Worm (Caenorhabditis elegans) whole organism, L4 larva: ENCODE measurements around the gene Y32B12B.2.

Experiments
- F10B5.3 ChIP-seq: sonication (generic microtip); optimal IDR thresholded peaks from 2 replicates; lab custom pipeline; 2016; ENCODE audit warnings: mild to moderate bottlenecking, missing genetic modification characterization, missing compliant biosample characterization
- F37D6.2 ChIP-seq: sonication (generic microtip); optimal IDR thresholded peaks from 2 replicates; lab custom pipeline; 2016; ENCODE audit warnings: mild to moderate bottlenecking, missing genetic modification characterization, missing compliant biosample characterization
- F49E8.2 ChIP-seq: sonication (generic microtip); optimal IDR thresholded peaks from 2 replicates; lab custom pipeline; 2016; ENCODE audit warnings: missing compliant biosample characterization, mild to moderate bottlenecking, missing genetic modification characterization, borderline replicate concordance
- aha-1 ChIP-seq: fragments of 150-350 bp; peaks from one replicate; lab custom pipeline; 2014; ENCODE audit warnings: missing biosample characterization, missing genetic modification characterization
- ces-1 ChIP-seq: fragments of 150-350 bp; sonication (generic microtip); optimal IDR thresholded peaks from 4 replicates; lab custom pipeline; 2014; ENCODE audit warnings: missing biosample characterization, missing genetic modification reagents, missing genetic modification characterization
- daf-16 ChIP-seq, 3 experiments: sonication (generic microtip); optimal IDR thresholded peaks; 2 replicates each; lab custom pipeline; 2016 to 2017; ENCODE audit warnings: missing genetic modification characterization in 3 of 3, missing genetic modification reagents in 3 of 3, mild to moderate bottlenecking in 2 of 3, missing compliant biosample characterization in 2 of 3, missing biosample characterization in 1 of 3, moderate library complexity in 1 of 3
- daf-19 ChIP-seq: fragments of 200-800 bp; sonication (Bioruptor generic); conservative IDR thresholded peaks from 2 replicates; pipeline ENCODE4 v1.3.6; 2022; ENCODE audit warnings: missing genetic modification characterization, missing compliant biosample characterization
- egl-27 ChIP-seq: sonication (generic microtip); optimal IDR thresholded peaks from 3 replicates; lab custom pipeline; 2017; ENCODE audit warnings: missing biosample characterization, missing genetic modification reagents, missing genetic modification characterization
- gei-8 ChIP-seq: fragments of 200-800 bp; sonication (Bioruptor generic); optimal IDR thresholded peaks from 2 replicates; lab custom pipeline; 2018; ENCODE audit warnings: mild to moderate bottlenecking, missing genetic modification characterization, missing compliant biosample characterization
- hlh-11 ChIP-seq: fragments of 200-800 bp; sonication (Bioruptor generic); optimal IDR thresholded peaks from 2 replicates; lab custom pipeline; 2018; ENCODE audit warnings: mild to moderate bottlenecking, missing genetic modification characterization, missing compliant biosample characterization
- hlh-30 ChIP-seq: sonication (generic microtip); optimal IDR thresholded peaks from 2 replicates; lab custom pipeline; 2017; ENCODE audit warnings: antibody characterized with exemption, mild to moderate bottlenecking, missing genetic modification characterization, missing compliant biosample characterization; ENCODE audit not compliant: insufficient read depth
- jun-1 ChIP-seq: fragments of 150-350 bp; optimal IDR thresholded peaks from 2 replicates; lab custom pipeline; 2014; ENCODE audit warnings: missing biosample characterization, missing genetic modification reagents, missing genetic modification characterization
- madf-5 ChIP-seq, 2 experiments: fragments of 200-800 bp; sonication (Bioruptor generic); IDR thresholded peaks; 2 replicates each; pipeline ENCODE4 v1.3.6; 2022; ENCODE audit warnings: missing compliant biosample characterization in 2 of 2, missing genetic modification characterization in 2 of 2
- mep-1 ChIP-seq: fragments of 150-350 bp; sonication (generic microtip); optimal IDR thresholded peaks from 3 replicates; lab custom pipeline; 2014; ENCODE audit warnings: missing biosample characterization, missing genetic modification characterization
- mes-2 ChIP-seq: sonication (generic microtip); optimal IDR thresholded peaks from 2 replicates; lab custom pipeline; 2016; ENCODE audit warnings: missing genotype, mild to moderate bottlenecking, missing genetic modification characterization, missing compliant biosample characterization; ENCODE audit not compliant: poor library complexity, severe bottlenecking
- mxl-3 ChIP-seq: fragments of 200-800 bp; sonication (Bioruptor generic); optimal IDR thresholded peaks from 2 replicates; lab custom pipeline; 2018; ENCODE audit warnings: mild to moderate bottlenecking, missing genetic modification characterization, missing compliant biosample characterization
- nhr-10 ChIP-seq: fragments of 150-350 bp; optimal IDR thresholded peaks from 2 replicates; lab custom pipeline; 2014; ENCODE audit warnings: missing biosample characterization, missing genetic modification characterization
- nhr-25 ChIP-seq: sonication (generic microtip); optimal IDR thresholded peaks from 2 replicates; lab custom pipeline; 2017; ENCODE audit warnings: missing genetic modification characterization, mild to moderate bottlenecking, missing compliant biosample characterization, antibody characterized with exemption, moderate library complexity, borderline replicate concordance; ENCODE audit not compliant: insufficient read depth
- nhr-28 ChIP-seq: fragments of 150-350 bp; optimal IDR thresholded peaks from 2 replicates; lab custom pipeline; 2014; ENCODE audit warnings: missing biosample characterization, missing genetic modification characterization
- nhr-77 ChIP-seq: fragments of 150-350 bp; optimal IDR thresholded peaks from 2 replicates; lab custom pipeline; 2014; ENCODE audit warnings: missing biosample characterization, missing genetic modification characterization
- pha-4 ChIP-seq, 2 experiments: fragments of 150-350 bp in 1 of 2; fragments of 200-800 bp in 1 of 2; sonication (Bioruptor generic) in 1 of 2; IDR thresholded peaks in 1 of 2; optimal IDR thresholded peaks in 1 of 2; 2 replicates each; pipeline versions ENCODE4 v1.3.6 to Lab custom; 2014 to 2022; ENCODE audit warnings: missing genetic modification characterization in 2 of 2, missing genetic modification reagents in 2 of 2, missing biosample characterization in 1 of 2, missing compliant biosample characterization in 1 of 2
- pqm-1 ChIP-seq: sonication (generic microtip); optimal IDR thresholded peaks from 2 replicates; lab custom pipeline; 2017; ENCODE audit warnings: missing biosample characterization, missing genetic modification characterization
- sdz-12 ChIP-seq: fragments of 200-800 bp; sonication (Bioruptor generic); optimal IDR thresholded peaks from 2 replicates; lab custom pipeline; 2018; ENCODE audit warnings: mild to moderate bottlenecking, missing genetic modification characterization, missing compliant biosample characterization
- snpc-1.2 ChIP-seq: fragments of 200-800 bp; sonication (Bioruptor generic); IDR thresholded peaks from 2 replicates; pipeline ENCODE4 v1.3.6; 2022; ENCODE audit warnings: missing genetic modification reagents, missing genetic modification characterization, missing compliant biosample characterization
- snpc-4 ChIP-seq: fragments of 150-350 bp; optimal IDR thresholded peaks from 2 replicates; lab custom pipeline; 2014; ENCODE audit warnings: missing biosample characterization, missing genetic modification characterization
- spr-3 ChIP-seq: fragments of 200-800 bp; sonication (Bioruptor generic); optimal IDR thresholded peaks from 2 replicates; lab custom pipeline; 2018; ENCODE audit warnings: mild to moderate bottlenecking, missing genetic modification characterization, missing compliant biosample characterization
- unc-62 ChIP-seq, 3 experiments: fragments of 150-350 bp in 1 of 3; sonication (generic microtip); optimal IDR thresholded peaks in 2 of 3; peaks in 1 of 3; 1 replicate in 1 of 3; 2 replicates in 2 of 3; lab custom pipeline; 2014 to 2017; ENCODE audit warnings: missing biosample characterization in 3 of 3, missing genetic modification characterization in 3 of 3, missing genetic modification reagents in 3 of 3, missing genotype in 1 of 3
- zag-1 ChIP-seq: fragments of 150-350 bp; optimal IDR thresholded peaks from 2 replicates; lab custom pipeline; 2014; ENCODE audit warnings: missing biosample characterization, missing genetic modification characterization
- zip-2 ChIP-seq: fragments of 150-350 bp; optimal IDR thresholded peaks from 2 replicates; lab custom pipeline; 2014; ENCODE audit warnings: missing biosample characterization, missing genetic modification characterization
- ztf-11 ChIP-seq: fragments of 150-350 bp; optimal IDR thresholded peaks from 2 replicates; lab custom pipeline; 2014; ENCODE audit warnings: missing biosample characterization, missing genetic modification characterization
- ztf-7 ChIP-seq: fragments of 150-350 bp; optimal IDR thresholded peaks from 2 replicates; lab custom pipeline; 2014; ENCODE audit warnings: missing biosample characterization, missing genetic modification characterization

The Y32B12B.2 gene

DNA sequence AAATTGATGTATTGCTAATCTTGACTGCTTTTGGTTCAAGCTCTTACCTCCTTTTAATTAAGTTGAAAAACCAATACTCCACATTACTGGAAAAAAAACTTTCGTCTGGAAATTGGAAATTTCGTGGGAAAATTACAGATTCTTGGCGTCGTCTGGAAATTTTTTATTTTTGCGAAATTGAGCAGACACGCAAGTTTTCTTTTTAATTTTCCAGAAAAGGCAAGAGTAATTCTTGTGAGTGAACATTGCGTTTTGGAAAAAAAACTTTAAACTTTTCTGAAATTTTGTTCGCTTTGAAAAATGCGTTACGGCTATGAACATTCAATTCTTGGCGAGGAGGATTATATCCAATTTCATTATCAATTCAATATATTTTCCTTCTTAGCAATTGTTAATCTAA lies 27.4 kb downstream of the Y32B12B.2 start, which contains the start of gene sru-45 (continued):
- TF ChIP-seq F49E8.2 (tag; lab: Kevin White, UChicago), result no peak
- TF ChIP-seq zip-2 (tag; lab: Kevin White, UChicago), result no peak

DNA sequence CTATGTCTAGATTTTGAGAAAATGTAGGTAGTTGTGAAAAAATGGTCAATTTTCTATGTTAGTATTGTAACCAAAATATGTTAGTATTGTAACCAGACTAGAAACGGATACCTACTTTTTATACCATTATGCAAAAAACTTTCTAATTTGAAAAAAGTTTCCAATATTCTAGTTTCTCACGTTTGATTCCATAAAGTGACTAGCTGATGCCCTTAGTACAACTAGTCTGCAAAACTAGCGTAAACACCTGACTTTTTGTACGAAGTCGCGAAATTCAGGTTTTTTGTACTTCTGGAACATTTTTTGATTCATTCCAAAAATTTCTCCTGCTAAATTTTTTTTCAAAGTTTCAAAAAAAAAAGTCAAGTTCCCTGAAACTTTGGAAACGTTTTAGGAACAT lies 29.9 kb downstream of the Y32B12B.2 start:
- TF ChIP-seq gei-8 (no peak), ztf-11 (tag; lab: Kevin White, UChicago) (no peak), unc-62 (GFP tag; optimal IDR thresholded peaks at IDR 0.05 in 1 of 2; lab: Kevin White, UChicago) (peak in 1 of 2 experiments; percentile 78), unc-62 (tag; optimal IDR thresholded peaks at IDR 0.05; lab: Kevin White, UChicago) (no peak), snpc-1.2 (GFP tag; lab: Robert Waterston, UW) (no peak), aha-1 (tag; lab: Kevin White, UChicago) (peak; percentile 76)

DNA sequence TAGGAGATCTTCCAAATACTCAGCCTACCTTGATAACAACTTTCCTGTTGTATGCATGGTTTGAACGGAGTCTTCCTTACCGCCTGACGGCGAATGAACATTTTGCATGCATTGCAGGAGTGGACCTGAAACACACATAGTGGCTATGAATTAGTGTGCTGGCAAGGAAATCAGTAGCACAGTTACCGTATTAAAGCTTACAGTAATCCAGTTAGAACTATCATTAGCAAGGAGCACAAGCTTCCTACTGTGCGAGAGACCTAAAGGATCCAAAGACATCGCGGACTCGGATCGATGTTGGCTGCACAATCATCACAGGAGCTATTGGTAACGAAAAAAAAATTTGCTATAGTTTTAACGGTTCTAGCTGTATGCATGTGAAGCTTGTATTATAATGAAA lies 32.5 kb downstream of the Y32B12B.2 start, which contains the start of gene nhr-233:
Gene nhr-233, minus strand, starts transcription at position 101 of the 400 bp plus-strand sequence.
- no peak for TF ChIP-seq daf-16 (GFP tag; optimal IDR thresholded peaks at IDR 0.05; lab: Kevin White, UChicago)
- TF ChIP-seq daf-16 (tag; optimal IDR thresholded peaks at IDR 0.05; lab: Kevin White, UChicago), result no peak
- TF ChIP-seq unc-62 (GFP tag; optimal IDR thresholded peaks at IDR 0.05 in 1 of 2; lab: Kevin White, UChicago), result peak in 1 of 2 experiments; percentile 19
- TF ChIP-seq unc-62 (tag; optimal IDR thresholded peaks at IDR 0.05; lab: Kevin White, UChicago), result no peak

DNA sequence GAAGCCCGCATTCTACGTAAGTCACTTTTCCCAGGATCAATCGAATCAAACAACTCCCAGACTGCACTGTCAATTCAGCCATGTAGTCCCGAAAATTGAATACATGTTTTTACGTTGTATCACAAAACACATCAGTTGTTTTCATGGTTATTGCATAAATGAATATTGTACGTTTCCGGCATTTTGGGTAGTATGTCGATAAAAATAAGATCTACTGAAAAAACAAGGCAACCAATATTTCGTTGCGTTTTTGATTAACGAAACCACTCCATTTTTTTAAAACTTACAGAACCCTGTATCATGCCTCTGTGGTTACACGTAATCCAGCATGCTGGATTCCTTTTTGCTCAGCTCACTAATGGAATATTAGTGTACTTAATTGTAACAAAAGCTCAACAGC lies 35.0 kb downstream of the Y32B12B.2 start, which contains the start of gene str-149:
Gene str-149, plus strand, starts transcription at position 301 of the 400 bp plus-strand sequence.
- TF ChIP-seq daf-16 (GFP tag; optimal IDR thresholded peaks at IDR 0.05; lab: Kevin White, UChicago) (no peak), daf-16 (tag; optimal IDR thresholded peaks at IDR 0.05; lab: Kevin White, UChicago) (no peak), ztf-7 (tag; lab: Kevin White, UChicago) (no peak), jun-1 (tag; lab: Kevin White, UChicago) (no peak), zag-1 (no peak), F49E8.2 (tag; lab: Kevin White, UChicago) (no peak), egl-27 (no peak), mxl-3 (GFP tag; lab: Kevin White, UChicago) (no peak), mep-1 (tag; lab: Kevin White, UChicago) (no peak), F37D6.2 (tag; lab: Kevin White, UChicago) (no peak), snpc-1.2 (GFP tag; lab: Robert Waterston, UW) (no peak), pha-4 (GFP tag; IDR thresholded peaks at IDR 0.05; lab: Robert Waterston, UW) (no peak), pha-4 (tag; optimal IDR thresholded peaks at IDR 0.05; lab: Kevin White, UChicago) (no peak), nhr-77 (no peak), ces-1 (GFP tag; lab: Kevin White, UChicago) (no peak), sdz-12 (no peak), nhr-25 (no peak)
- TF ChIP-seq, all 104 proteins: peak for 0

DNA sequence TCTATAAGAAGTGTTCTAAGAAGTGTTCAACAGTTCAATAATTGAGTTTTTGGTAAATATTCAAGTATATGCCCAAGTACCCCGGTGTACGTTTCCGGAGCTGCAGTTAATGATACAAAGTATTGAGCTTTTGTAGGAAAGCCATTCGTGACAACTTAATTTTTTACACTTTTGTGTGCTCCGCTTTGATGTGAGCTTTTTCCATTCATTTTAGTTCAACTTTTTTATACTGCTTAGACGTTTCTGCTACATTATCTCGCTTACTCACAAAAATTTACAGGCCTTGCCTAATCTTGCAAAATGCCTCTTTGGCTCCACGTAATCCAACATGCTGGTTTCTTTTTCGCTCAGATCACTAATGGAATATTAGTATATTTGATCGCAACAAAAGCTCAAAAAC lies 37.7 kb downstream of the Y32B12B.2 start, which contains the start of gene str-151:
Gene str-151, plus strand, starts transcription at position 301 of the 400 bp plus-strand sequence.
- TF ChIP-seq snpc-4 (tag; lab: Kevin White, UChicago) (no peak), madf-5 (GFP tag; IDR thresholded peaks at IDR 0.05; lab: Robert Waterston, UW) (no peak), F10B5.3 (no peak), nhr-28 (tag; lab: Kevin White, UChicago) (no peak), ces-1 (GFP tag; lab: Kevin White, UChicago) (no peak), hlh-11 (no peak), daf-19 (no peak), spr-3 (no peak), nhr-10 (tag; lab: Kevin White, UChicago) (no peak)

DNA sequence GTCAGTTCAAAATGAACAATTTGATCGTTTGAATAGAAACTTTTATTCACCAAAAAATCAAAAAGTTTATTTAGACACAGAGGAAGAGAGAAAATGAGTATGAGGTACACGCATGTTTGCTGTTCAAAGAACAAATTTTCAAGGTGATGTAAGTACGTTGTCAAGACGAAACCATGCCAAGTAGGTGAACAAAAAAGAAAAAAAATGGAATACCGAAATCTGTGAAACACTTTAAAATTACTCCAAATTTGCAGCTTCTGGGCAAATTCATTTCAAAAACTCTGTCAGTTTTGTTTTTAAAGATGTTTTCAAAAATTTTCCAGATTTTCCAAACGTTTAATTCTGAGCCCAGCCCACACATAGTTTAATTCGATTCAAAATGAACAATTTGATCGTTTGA lies 42.2 kb downstream of the Y32B12B.2 start, which contains the start of gene nhr-271:
Gene nhr-271, minus strand, starts transcription at position 101 of the 400 bp plus-strand sequence.
- TF ChIP-seq pqm-1 (no peak), mes-2 (tag; lab: Kevin White, UChicago) (no peak), hlh-30 (tag; lab: Kevin White, UChicago) (no peak)
- TF ChIP-seq, all 104 proteins: peak for 0
